Worm (Caenorhabditis elegans): ENCODE results near the gene F49H6.8.

- TF ChIP-seq tab-1 (GFP tag; IDR thresholded peaks at IDR 0.05) (no peak), ref-1 (GFP tag; conservative IDR thresholded peaks at IDR 0.05) (no peak), flt-1 (GFP tag; IDR thresholded peaks at IDR 0.05) (no peak), ztf-29 (GFP tag; IDR thresholded peaks at IDR 0.05) (no peak), T22C8.4 (GFP tag; IDR thresholded peaks at IDR 0.05) (no peak)
Observed at ce11 chrV:17044500-17044899, 22.0 kb upstream of the F49H6.8 start, which contains the start of gene F28B1.2.
